Fruit fly (Drosophila melanogaster): ENCODE results near the gene BBS8.
A peak's percentile ranks its signal among the peaks of the same experiment; 100 is the strongest.

Gene BBS8

DNA sequence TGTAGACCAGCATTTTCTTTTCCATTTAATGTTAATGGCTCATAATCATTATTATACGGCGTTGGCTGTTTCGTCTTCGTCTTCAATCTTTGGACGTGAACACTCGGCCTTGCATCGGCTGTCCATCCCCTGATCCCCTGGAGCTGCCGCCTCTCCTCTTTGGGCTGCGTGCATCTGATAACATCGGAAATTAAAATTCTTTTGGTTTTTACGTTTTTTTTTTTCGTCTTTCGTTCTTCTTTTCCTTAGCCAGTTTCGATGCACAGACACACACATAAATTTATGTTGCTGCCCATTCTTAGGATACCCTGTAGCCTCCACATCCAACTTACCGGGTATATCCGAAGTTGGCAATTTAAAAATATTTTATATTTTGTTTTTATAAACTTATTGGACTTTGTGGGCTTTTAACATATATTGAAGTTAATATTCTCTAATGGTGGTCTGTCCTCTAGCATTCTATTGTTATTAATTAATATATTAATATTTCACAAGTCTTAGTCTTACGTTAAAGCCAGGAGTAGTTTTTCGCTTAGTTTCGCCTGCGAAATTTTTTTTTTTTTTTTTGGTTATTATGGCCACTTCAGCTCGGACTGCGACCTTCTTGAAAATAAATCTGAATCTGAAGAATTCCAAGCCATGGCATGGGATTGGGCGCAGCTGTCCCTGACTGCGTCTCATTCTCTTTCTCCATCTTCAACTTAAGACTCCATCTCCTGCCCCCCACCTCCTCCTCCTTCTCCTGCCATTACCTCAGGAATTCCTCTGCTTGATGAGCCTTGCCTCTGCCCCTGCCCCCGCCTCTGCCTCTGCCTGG is 18.2 kb downstream of the BBS8 start (continued):
- TF ChIP-seq net (GFP tag; optimal IDR thresholded peaks at IDR 0.05) (peak; percentile 80), CG11294 (GFP tag; IDR thresholded peaks at IDR 0.05) (no peak), topi (GFP tag; optimal IDR thresholded peaks at IDR 0.05) (peak; percentile 89), Lpt (GFP tag; optimal IDR thresholded peaks at IDR 0.05) (peak; percentile 45), fkh (GFP tag; optimal IDR thresholded peaks at IDR 0.05) (no peak), Eip93F (GFP tag; optimal IDR thresholded peaks at IDR 0.05) (peak; percentile 74), achi (GFP tag; optimal IDR thresholded peaks at IDR 0.05) (peak; percentile 90), esn (GFP tag; optimal IDR thresholded peaks at IDR 0.05) (peak; percentile 95), CG1621 (tag; optimal IDR thresholded peaks at IDR 0.05) (peak; percentile 62), Sox14 (GFP tag; optimal IDR thresholded peaks at IDR 0.05) (peak; percentile 86), ss (GFP tag; optimal IDR thresholded peaks at IDR 0.05) (peak; percentile 69 to 93), Sox102F (GFP tag; optimal IDR thresholded peaks at IDR 0.05) (peak; percentile 89), CG31627 (GFP tag; optimal IDR thresholded peaks at IDR 0.05) (peak; percentile 78), cyc (GFP tag; optimal IDR thresholded peaks at IDR 0.05) (peak; percentile 81), pdm3 (GFP tag; optimal IDR thresholded peaks at IDR 0.05) (peak; percentile 71), Blimp-1 (GFP tag; optimal IDR thresholded peaks at IDR 0.05) (peak; percentile 77), CG11902 (GFP tag; optimal IDR thresholded peaks at IDR 0.05) (peak; percentile 80), Sox15 (GFP tag; optimal IDR thresholded peaks at IDR 0.05) (peak; percentile 77), CG6163 (GFP tag; IDR thresholded peaks at IDR 0.05) (peak; percentile 81), CG15336 (GFP tag; IDR thresholded peaks at IDR 0.05) (peak; percentile 54), CG7368 (GFP tag; optimal IDR thresholded peaks at IDR 0.05) (peak; percentile 65), CG16779 (tag; optimal IDR thresholded peaks at IDR 0.05) (peak; percentile 80), acj6 (GFP tag; optimal IDR thresholded peaks at IDR 0.05) (peak; percentile 90), OdsH (GFP tag; optimal IDR thresholded peaks at IDR 0.05) (peak; percentile 87), Ets96B (tag; optimal IDR thresholded peaks at IDR 0.05) (peak; percentile 93), Hr39 (GFP tag; optimal IDR thresholded peaks at IDR 0.05) (peak; percentile 63), CG3919 (GFP tag; optimal IDR thresholded peaks at IDR 0.05) (peak; percentile 85), CG11762 (GFP tag; optimal IDR thresholded peaks at IDR 0.05; ENCODE audit: insufficient read depth) (peak; percentile 57), Smox (GFP tag; optimal IDR thresholded peaks at IDR 0.05) (peak; percentile 86), salr (GFP tag; optimal IDR thresholded peaks at IDR 0.05) (peak; percentile 72 to 84)

DNA sequence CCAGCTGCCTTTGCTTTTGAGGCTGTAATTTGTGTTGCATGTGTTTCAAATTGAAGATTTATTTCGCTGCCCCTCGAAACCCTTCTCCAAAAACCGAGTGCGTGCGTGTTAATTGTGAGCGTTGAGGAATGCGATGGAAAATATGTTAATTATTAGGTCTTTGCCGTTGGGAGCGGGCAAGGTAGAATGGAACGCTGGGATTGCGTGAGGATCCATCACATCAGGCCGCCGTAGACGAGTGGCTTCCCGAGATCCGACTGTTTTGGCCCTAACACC is 18.7 kb downstream of the BBS8 start:
- TF ChIP-seq CG1621 (tag; optimal IDR thresholded peaks at IDR 0.05) = no peak
- peak in 1 of 2 experiments; percentile 92 for TF ChIP-seq ss (GFP tag; optimal IDR thresholded peaks at IDR 0.05)

DNA sequence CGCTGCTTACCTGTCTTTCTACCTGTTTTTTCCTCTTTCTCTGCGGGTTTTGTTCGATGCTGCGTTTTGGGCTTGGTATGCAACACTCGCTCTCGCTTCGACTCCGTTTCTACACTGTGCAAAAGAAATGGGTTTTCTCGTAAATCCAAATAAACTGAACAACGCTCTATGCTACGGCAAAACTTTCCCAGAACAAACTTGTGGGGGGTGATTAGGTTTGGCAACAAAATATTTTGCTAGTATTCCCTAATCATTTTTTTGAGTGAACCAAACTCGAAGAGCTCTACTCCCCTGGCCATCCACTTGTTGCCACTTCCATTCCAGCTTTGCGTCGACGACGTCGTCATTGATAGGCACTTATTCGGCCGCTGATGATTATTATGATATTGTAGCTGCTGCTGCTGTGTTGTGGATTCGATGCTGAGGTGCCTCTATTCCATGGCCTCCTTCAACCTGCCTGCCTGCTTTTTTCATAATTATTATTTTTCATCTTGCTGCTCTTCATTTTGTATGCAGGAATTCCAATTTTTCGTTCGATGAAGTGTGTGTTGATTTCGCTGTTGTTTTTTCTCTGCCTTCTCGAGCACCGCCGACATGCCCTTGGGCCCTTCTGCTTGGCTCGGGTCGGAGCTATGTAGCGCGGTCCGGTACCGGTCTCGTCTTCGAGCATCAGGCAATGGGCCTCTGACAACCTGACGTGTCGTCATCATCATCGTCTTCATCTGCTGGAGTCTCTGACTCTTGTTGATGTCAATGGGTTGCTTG is 19.4 kb downstream of the BBS8 start:
- TF ChIP-seq CG6276 (GFP tag; optimal IDR thresholded peaks at IDR 0.05) = peak; percentile 93
- peak; percentile 95 for TF ChIP-seq CG32006 (GFP tag; optimal IDR thresholded peaks at IDR 0.05)
- peak; percentile 96 for TF ChIP-seq spab (GFP tag; optimal IDR thresholded peaks at IDR 0.05)
- peak; percentile 93 for TF ChIP-seq CG6808 (GFP tag; optimal IDR thresholded peaks at IDR 0.05)
- peak; percentile 88 to 95 for TF ChIP-seq salr (GFP tag; optimal IDR thresholded peaks at IDR 0.05)
- peak; percentile 96 for TF ChIP-seq CG34406 (GFP tag; optimal IDR thresholded peaks at IDR 0.05)
- TF ChIP-seq CG15336 (GFP tag; IDR thresholded peaks at IDR 0.05) = peak; percentile 95
- peak; percentile 91 for TF ChIP-seq Eip93F (GFP tag; optimal IDR thresholded peaks at IDR 0.05)
- peak; percentile 87 for TF ChIP-seq CG16779 (tag; optimal IDR thresholded peaks at IDR 0.05)
- peak; percentile 84 for TF ChIP-seq Blimp-1 (GFP tag; optimal IDR thresholded peaks at IDR 0.05)
- peak; percentile 98 for TF ChIP-seq topi (GFP tag; optimal IDR thresholded peaks at IDR 0.05)
- TF ChIP-seq eg (GFP tag; IDR thresholded peaks at IDR 0.05) = peak; percentile 95
- peak; percentile 96 for TF ChIP-seq CG8632 (GFP tag; optimal IDR thresholded peaks at IDR 0.05)
- peak; percentile 96 for TF ChIP-seq Smox (GFP tag; optimal IDR thresholded peaks at IDR 0.05)
- peak; percentile 99 for TF ChIP-seq CG3919 (GFP tag; optimal IDR thresholded peaks at IDR 0.05)
- peak; percentile 97 for TF ChIP-seq CG6163 (GFP tag; IDR thresholded peaks at IDR 0.05)
- TF ChIP-seq cyc (GFP tag; optimal IDR thresholded peaks at IDR 0.05) = peak; percentile 98
- peak; percentile 96 for TF ChIP-seq CG3032 (tag; optimal IDR thresholded peaks at IDR 0.05)
- TF ChIP-seq Sox15 (GFP tag; optimal IDR thresholded peaks at IDR 0.05) = peak; percentile 95
- TF ChIP-seq Ets96B (tag; optimal IDR thresholded peaks at IDR 0.05) = peak; percentile 96
- peak; percentile 98 for TF ChIP-seq Met (GFP tag; optimal IDR thresholded peaks at IDR 0.05)
- peak; percentile 92 for TF ChIP-seq CG6854 (GFP tag; optimal IDR thresholded peaks at IDR 0.05)
- TF ChIP-seq vri (GFP tag; optimal IDR thresholded peaks at IDR 0.05) = peak; percentile 95
- peak; percentile 87 for TF ChIP-seq Gug (GFP tag; IDR thresholded peaks at IDR 0.05)
- peak; percentile 95 for TF ChIP-seq Ets21C (GFP tag; optimal IDR thresholded peaks at IDR 0.05)
- TF ChIP-seq CG8319 (GFP tag; optimal IDR thresholded peaks at IDR 0.05) = peak; percentile 95
- peak; percentile 98 for TF ChIP-seq CG31627 (GFP tag; optimal IDR thresholded peaks at IDR 0.05)

All from whole organism, prepupa.